Worm (Caenorhabditis elegans): ENCODE measurements around the gene knl-3.
A peak's percentile ranks its signal among the peaks of the same experiment; 100 is the strongest.

Gene knl-3

ce11 chrV:1868596-1869263 lies at the start of gene knl-3:
Gene knl-3, plus strand, starts transcription at chrV:1869213.
- TF ChIP-seq nhr-10 (tag; optimal IDR thresholded peaks at IDR 0.05) = peak; percentile 70
- TF ChIP-seq snpc-4 (tag; optimal IDR thresholded peaks at IDR 0.05) = peak; percentile 68
- TF ChIP-seq nhr-129 (tag; optimal IDR thresholded peaks at IDR 0.05) = peak; percentile 73
- peak; percentile 19 for TF ChIP-seq nhr-6 (tag; optimal IDR thresholded peaks at IDR 0.05)
- TF ChIP-seq ztf-4 (tag; optimal IDR thresholded peaks at IDR 0.05) = no peak
- peak; percentile 62 for TF ChIP-seq egl-27 (tag; optimal IDR thresholded peaks at IDR 0.05)
- TF ChIP-seq crh-2 (tag; optimal IDR thresholded peaks at IDR 0.05) = peak; percentile 93
- TF ChIP-seq nhr-12 (tag; optimal IDR thresholded peaks at IDR 0.05) = no peak
- TF ChIP-seq lin-13 (GFP tag; optimal IDR thresholded peaks at IDR 0.05) = peak; percentile 86
- peak in 1 of 2 experiments; percentile 41 for TF ChIP-seq mdl-1 (tag; optimal IDR thresholded peaks at IDR 0.05)
- peak; percentile 47 for TF ChIP-seq blmp-1 (tag; optimal IDR thresholded peaks at IDR 0.05; ENCODE audit: insufficient read depth)
- peak; percentile 89 for TF ChIP-seq nhr-25 (tag; optimal IDR thresholded peaks at IDR 0.05)
- no peak for TF ChIP-seq skn-1 (tag; optimal IDR thresholded peaks at IDR 0.05)
- peak; percentile 75 for TF ChIP-seq mab-5 (tag; optimal IDR thresholded peaks at IDR 0.05)
- peak; percentile 2 for TF ChIP-seq ZK546.5 (tag; optimal IDR thresholded peaks at IDR 0.05)
- TF ChIP-seq Y55F3AM.14 (GFP tag; optimal IDR thresholded peaks at IDR 0.05) = peak; percentile 47
- no peak for TF ChIP-seq dmd-4 (tag; optimal IDR thresholded peaks at IDR 0.05)
- TF ChIP-seq unc-62 (GFP tag; optimal IDR thresholded peaks at IDR 0.05) = no peak
- TF ChIP-seq lin-11 (tag; optimal IDR thresholded peaks at IDR 0.05) = peak; percentile 86
- TF ChIP-seq ztf-1 (GFP tag; conservative IDR thresholded peaks at IDR 0.05) = no peak
- no peak for TF ChIP-seq ama-1 (optimal IDR thresholded peaks at IDR 0.05)
- TF ChIP-seq nhr-21 (tag; optimal IDR thresholded peaks at IDR 0.05) = peak; percentile 85
- TF ChIP-seq F13H6.1 (tag; optimal IDR thresholded peaks at IDR 0.05) = peak; percentile 84
- no peak for TF ChIP-seq elt-1 (tag; optimal IDR thresholded peaks at IDR 0.05)
- TF ChIP-seq alr-1 (tag; optimal IDR thresholded peaks at IDR 0.05) = no peak
- no peak for TF ChIP-seq nhr-23 (tag; optimal IDR thresholded peaks at IDR 0.05)
- TF ChIP-seq nhr-237 (tag; optimal IDR thresholded peaks at IDR 0.05) = no peak
- peak; percentile 32 for TF ChIP-seq zag-1 (tag; optimal IDR thresholded peaks at IDR 0.05)
- no peak for TF ChIP-seq peb-1 (tag; optimal IDR thresholded peaks at IDR 0.05)
- peak; percentile 93 for TF ChIP-seq C34F6.9 (tag; optimal IDR thresholded peaks at IDR 0.05)
- TF ChIP-seq lsy-2 (tag; optimal IDR thresholded peaks at IDR 0.05) = peak; percentile 83 to 91
- TF ChIP-seq R02D3.7 (tag; optimal IDR thresholded peaks at IDR 0.05) = peak; percentile 31
- TF ChIP-seq ztf-11 (tag; optimal IDR thresholded peaks at IDR 0.05) = no peak
- no peak for TF ChIP-seq lin-39 (tag; optimal IDR thresholded peaks at IDR 0.05)
- peak; percentile 83 for TF ChIP-seq sma-3 (GFP tag; optimal IDR thresholded peaks at IDR 0.05)
- TF ChIP-seq fos-1 (tag; optimal IDR thresholded peaks at IDR 0.05) = peak; percentile 63
- TF ChIP-seq ceh-16 (tag; optimal IDR thresholded peaks at IDR 0.05) = peak; percentile 76
- TF ChIP-seq sem-4 (tag; optimal IDR thresholded peaks at IDR 0.05) = peak; percentile 56
- no peak for TF ChIP-seq sma-9 (GFP tag; optimal IDR thresholded peaks at IDR 0.05)
- no peak for TF ChIP-seq sma-9 (tag; optimal IDR thresholded peaks at IDR 0.05)
- TF ChIP-seq aly-2 (tag; optimal IDR thresholded peaks at IDR 0.05) = no peak
- TF ChIP-seq gmeb-1 (tag; optimal IDR thresholded peaks at IDR 0.05) = peak; percentile 97
- peak; percentile 92 for TF ChIP-seq unc-55 (GFP tag; optimal IDR thresholded peaks at IDR 0.05)
- no peak for TF ChIP-seq mbf-1 (tag; optimal IDR thresholded peaks at IDR 0.05)
- no peak for TF ChIP-seq nhr-11 (tag; optimal IDR thresholded peaks at IDR 0.05)
- no peak for TF ChIP-seq ceh-82 (tag; optimal IDR thresholded peaks at IDR 0.05)
- no peak for TF ChIP-seq elt-3 (tag; optimal IDR thresholded peaks at IDR 0.05)
- TF ChIP-seq nhr-77 (tag; optimal IDR thresholded peaks at IDR 0.05) = no peak
- TF ChIP-seq unc-39 (tag; optimal IDR thresholded peaks at IDR 0.05) = no peak

Data from whole organism, L2 larva.